Worm (Caenorhabditis elegans) whole organism, young adult: Measurements from ENCODE around the gene sshk-1.

Source experiments
- B0019.2 ChIP-seq: fragments of 200-800 bp; sonication (Bioruptor generic); conservative IDR thresholded peaks from 2 replicates; pipeline ENCODE4 v1.3.6; 2022; ENCODE audit warnings: missing genetic modification reagents, missing genetic modification characterization, missing compliant biosample characterization
- B0035.1 ChIP-seq: sonication (generic microtip); optimal IDR thresholded peaks from 2 replicates; lab custom pipeline; 2016; ENCODE audit warnings: missing genetic modification characterization, mild to moderate bottlenecking, missing compliant biosample characterization, missing genotype, missing genetic modification reagents
- B0336.3 ChIP-seq: fragments of 200-800 bp; sonication (Bioruptor generic); IDR thresholded peaks from 2 replicates; pipeline ENCODE4 v1.3.6; 2022; ENCODE audit warnings: missing genetic modification characterization, missing compliant biosample characterization
- C17E4.6 ChIP-seq: fragments of 200-800 bp; sonication (Bioruptor generic); IDR thresholded peaks from 2 replicates; pipeline ENCODE4 v1.3.6; 2022; ENCODE audit warnings: missing genetic modification reagents, missing genetic modification characterization, missing compliant biosample characterization
- F37B4.10 ChIP-seq: fragments of 200-800 bp; sonication (Bioruptor generic); IDR thresholded peaks from 2 replicates; pipeline ENCODE4 v1.3.6; 2022; ENCODE audit warnings: missing genetic modification characterization, missing compliant biosample characterization
- F55B11.4 ChIP-seq: sonication (generic microtip); optimal IDR thresholded peaks from 2 replicates; lab custom pipeline; 2016; ENCODE audit warnings: missing compliant biosample characterization, missing genetic modification characterization, borderline replicate concordance; ENCODE audit not compliant: insufficient read depth
- F57A8.1 ChIP-seq: fragments of 200-800 bp; sonication (Bioruptor generic); optimal IDR thresholded peaks from 2 replicates; lab custom pipeline; 2018; ENCODE audit warnings: mild to moderate bottlenecking, missing genetic modification characterization, moderate library complexity, missing compliant biosample characterization
- Y53G8AR.9 ChIP-seq: fragments of 200-800 bp; sonication (Bioruptor generic); conservative IDR thresholded peaks from 2 replicates; pipeline ENCODE4 v1.3.6; 2022; ENCODE audit warnings: missing genetic modification reagents, missing genetic modification characterization, missing compliant biosample characterization
- Y67H2A.10 ChIP-seq: fragments of 200-800 bp; sonication (Bioruptor generic); conservative IDR thresholded peaks from 2 replicates; pipeline ENCODE4 v1.3.6; 2022; ENCODE audit warnings: missing genetic modification reagents, missing genetic modification characterization, missing compliant biosample characterization
- Y95B8A.8 ChIP-seq: fragments of 200-800 bp; sonication (Bioruptor generic); IDR thresholded peaks from 2 replicates; pipeline ENCODE4 v1.3.6; 2022; ENCODE audit warnings: missing genetic modification reagents, missing genetic modification characterization, missing compliant biosample characterization
- ZK185.1 ChIP-seq: sonication (generic microtip); optimal IDR thresholded peaks from 2 replicates; lab custom pipeline; 2016; ENCODE audit warnings: mild to moderate bottlenecking, missing genetic modification characterization, missing compliant biosample characterization; ENCODE audit not compliant: poor library complexity, severe bottlenecking
- aptf-3 ChIP-seq: fragments of 200-800 bp; sonication (Bioruptor generic); IDR thresholded peaks from 2 replicates; pipeline ENCODE4 v1.3.6; 2022; ENCODE audit warnings: missing genetic modification characterization, missing compliant biosample characterization
- cebp-1 ChIP-seq, 2 experiments: fragments of 200-800 bp in 1 of 2; sonication (Bioruptor generic) in 1 of 2; sonication (generic microtip) in 1 of 2; IDR thresholded peaks in 1 of 2; optimal IDR thresholded peaks in 1 of 2; 2 replicates each; pipeline versions ENCODE4 v1.3.6 to Lab custom; 2017 to 2022; ENCODE audit warnings: missing compliant biosample characterization in 2 of 2, missing genetic modification characterization in 2 of 2, mild to moderate bottlenecking in 1 of 2, missing genetic modification reagents in 1 of 2, moderate library complexity in 1 of 2
- ceh-27 ChIP-seq: fragments of 200-800 bp; sonication (Bioruptor generic); optimal IDR thresholded peaks from 2 replicates; lab custom pipeline; 2018; ENCODE audit warnings: mild to moderate bottlenecking, missing genetic modification characterization, moderate library complexity, missing compliant biosample characterization
- ceh-40 ChIP-seq: fragments of 200-800 bp; sonication (Bioruptor generic); IDR thresholded peaks from 2 replicates; pipeline ENCODE4 v1.3.6; 2022; ENCODE audit warnings: missing genetic modification characterization, missing compliant biosample characterization
- ceh-58 ChIP-seq: fragments of 200-800 bp; sonication (Bioruptor generic); IDR thresholded peaks from 2 replicates; pipeline ENCODE4 v1.3.6; 2022; ENCODE audit warnings: missing genetic modification characterization, missing compliant biosample characterization
- ceh-79 ChIP-seq: sonication (generic microtip); optimal IDR thresholded peaks from 2 replicates; lab custom pipeline; 2017; ENCODE audit warnings: mild to moderate bottlenecking, missing genetic modification characterization, missing compliant biosample characterization
- ceh-91 ChIP-seq: fragments of 200-800 bp; sonication (Bioruptor generic); IDR thresholded peaks from 2 replicates; pipeline ENCODE4 v1.3.6; 2022; ENCODE audit warnings: missing genetic modification reagents, missing genetic modification characterization, missing compliant biosample characterization
- dpff-1 ChIP-seq: sonication (generic microtip); optimal IDR thresholded peaks from 2 replicates; lab custom pipeline; 2017; ENCODE audit warnings: mild to moderate bottlenecking, missing genetic modification characterization, missing compliant biosample characterization
- egrh-3 ChIP-seq: fragments of 200-800 bp; sonication (Bioruptor generic); IDR thresholded peaks from 2 replicates; pipeline ENCODE4 v1.3.6; 2022; ENCODE audit warnings: missing genetic modification reagents, missing genetic modification characterization, missing compliant biosample characterization
- ets-4 ChIP-seq: fragments of 200-800 bp; sonication (Bioruptor generic); optimal IDR thresholded peaks from 2 replicates; lab custom pipeline; 2018; ENCODE audit warnings: mild to moderate bottlenecking, missing genetic modification characterization, missing compliant biosample characterization
- him-1 ChIP-seq: sonication (generic microtip); optimal IDR thresholded peaks from 2 replicates; lab custom pipeline; 2016; ENCODE audit warnings: missing genotype, missing genetic modification reagents, missing genetic modification characterization, missing compliant biosample characterization
- hlh-12 ChIP-seq: sonication (generic microtip); optimal IDR thresholded peaks from 2 replicates; lab custom pipeline; 2016; ENCODE audit warnings: missing genetic modification characterization, missing compliant biosample characterization
- hmg-1.2 ChIP-seq: fragments of 200-800 bp; sonication (Bioruptor generic); IDR thresholded peaks from 2 replicates; pipeline ENCODE4 v1.3.6; 2022; ENCODE audit warnings: missing genetic modification reagents, missing genetic modification characterization, missing compliant biosample characterization
- hmg-20 ChIP-seq: fragments of 200-800 bp; sonication (Bioruptor generic); IDR thresholded peaks from 2 replicates; pipeline ENCODE4 v1.3.6; 2022; ENCODE audit warnings: missing genetic modification reagents, missing genetic modification characterization, missing compliant biosample characterization
- lag-1 ChIP-seq: fragments of 200-800 bp; sonication (Bioruptor generic); IDR thresholded peaks from 2 replicates; pipeline ENCODE4 v1.3.6; 2022; ENCODE audit warnings: missing genetic modification reagents, missing genetic modification characterization, missing compliant biosample characterization
- lin-35 ChIP-seq, 3 experiments: fragments of 150-350 bp in 2 of 3; sonication (generic microtip) in 1 of 3; optimal IDR thresholded peaks; 2 replicates each; lab custom pipeline; 2014 to 2018; ENCODE audit warnings: missing biosample characterization in 3 of 3, missing genetic modification characterization in 3 of 3, missing genetic modification reagents in 3 of 3
- lin-40 ChIP-seq: sonication (generic microtip); optimal IDR thresholded peaks from 2 replicates; lab custom pipeline; 2016; ENCODE audit warnings: missing genetic modification characterization, mild to moderate bottlenecking, missing compliant biosample characterization, missing genotype, missing genetic modification reagents
- lsl-1 ChIP-seq: fragments of 200-800 bp; sonication (Bioruptor generic); optimal IDR thresholded peaks from 2 replicates; lab custom pipeline; 2018; ENCODE audit warnings: mild to moderate bottlenecking, missing genetic modification characterization, moderate library complexity, missing compliant biosample characterization
- lsy-27 ChIP-seq: sonication (generic microtip); optimal IDR thresholded peaks from 2 replicates; lab custom pipeline; 2017; ENCODE audit warnings: missing genetic modification characterization, mild to moderate bottlenecking, missing compliant biosample characterization, antibody characterized with exemption, missing genotype, borderline replicate concordance; ENCODE audit not compliant: insufficient read depth
- madf-10 ChIP-seq: sonication (generic microtip); optimal IDR thresholded peaks from 2 replicates; lab custom pipeline; 2016; ENCODE audit warnings: mild to moderate bottlenecking, missing genetic modification characterization, missing compliant biosample characterization
- madf-3 ChIP-seq: fragments of 200-800 bp; sonication (Bioruptor generic); IDR thresholded peaks from 2 replicates; pipeline ENCODE4 v1.3.6; 2022; ENCODE audit warnings: missing genetic modification reagents, missing genetic modification characterization, missing compliant biosample characterization
- madf-8 ChIP-seq: fragments of 200-800 bp; sonication (Bioruptor generic); conservative IDR thresholded peaks from 2 replicates; pipeline ENCODE4 v1.3.6; 2022; ENCODE audit warnings: missing genetic modification reagents, missing genetic modification characterization, missing compliant biosample characterization
- mcd-1 ChIP-seq: fragments of 200-800 bp; sonication (Bioruptor generic); IDR thresholded peaks from 2 replicates; pipeline ENCODE4 v1.3.6; 2022; ENCODE audit warnings: missing genetic modification reagents, missing genetic modification characterization, missing compliant biosample characterization
- nfya-1 ChIP-seq: sonication (generic microtip); optimal IDR thresholded peaks from 2 replicates; lab custom pipeline; 2017; ENCODE audit warnings: antibody characterized with exemption, missing compliant biosample characterization, missing genetic modification characterization, borderline replicate concordance; ENCODE audit not compliant: insufficient read depth
- nhr-179 ChIP-seq: sonication (generic microtip); optimal IDR thresholded peaks from 2 replicates; lab custom pipeline; 2016; ENCODE audit warnings: mild to moderate bottlenecking, missing genetic modification characterization, missing compliant biosample characterization
- nhr-80 ChIP-seq: sonication (generic microtip); optimal IDR thresholded peaks from 2 replicates; lab custom pipeline; 2016; ENCODE audit warnings: missing genetic modification characterization, missing compliant biosample characterization
- repo-1 ChIP-seq: sonication (generic microtip); optimal IDR thresholded peaks from 2 replicates; lab custom pipeline; 2017; ENCODE audit warnings: mild to moderate bottlenecking, missing genetic modification characterization, missing compliant biosample characterization
- rpc-1 ChIP-seq, 2 experiments: fragments of 150-350 bp in 1 of 2; sonication (generic microtip) in 1 of 2; optimal IDR thresholded peaks; 2 replicates each; lab custom pipeline; 2014 to 2018; ENCODE audit warnings: missing biosample characterization in 1 of 2, missing genetic modification characterization in 1 of 2, missing genetic modification reagents in 1 of 2, missing genotype in 1 of 2
- zfh-2 ChIP-seq: fragments of 200-800 bp; sonication (Bioruptor generic); conservative IDR thresholded peaks from 2 replicates; pipeline ENCODE4 v1.3.6; 2022; ENCODE audit warnings: missing genetic modification reagents, missing genetic modification characterization, missing compliant biosample characterization
- zim-3 ChIP-seq: sonication (generic microtip); optimal IDR thresholded peaks from 2 replicates; lab custom pipeline; 2017; ENCODE audit warnings: mild to moderate bottlenecking, missing genetic modification characterization, moderate library complexity, missing compliant biosample characterization

Gene sshk-1

ce11 chrV:20789105-20789504 lies 26.8 kb upstream of the sshk-1 start, which contains the start of gene tpan-1 (continued):
- TF ChIP-seq him-1 (tag; lab: Kevin White, UChicago) = no peak
- TF ChIP-seq F57A8.1 (GFP tag; lab: Kevin White, UChicago) = no peak
- TF ChIP-seq F55B11.4 (tag; lab: Kevin White, UChicago) = no peak
- no peak for TF ChIP-seq C17E4.6 (GFP tag; lab: Robert Waterston, UW)
- TF ChIP-seq mcd-1 = no peak
- TF ChIP-seq nhr-80 (tag; lab: Kevin White, UChicago) = no peak
- TF ChIP-seq dpff-1 = no peak
- peak; percentile 14; the same call in 1 of the 2 replicates for TF ChIP-seq hmg-1.2 (GFP tag; lab: Robert Waterston, UW)
- no peak for TF ChIP-seq lsl-1 (GFP tag; lab: Kevin White, UChicago)
- TF ChIP-seq ceh-58 (GFP tag; lab: Robert Waterston, UW) = no peak
- no peak for TF ChIP-seq zim-3 (tag; lab: Kevin White, UChicago)
- no peak for TF ChIP-seq F37B4.10 (GFP tag; lab: Robert Waterston, UW)
- no peak for TF ChIP-seq lin-35 (GFP tag; optimal IDR thresholded peaks at IDR 0.05; lab: Kevin White, UChicago)
- TF ChIP-seq ceh-91 (GFP tag; lab: Robert Waterston, UW) = no peak
- TF ChIP-seq B0035.1 (tag; lab: Kevin White, UChicago) = no peak
- peak; percentile 34 for TF ChIP-seq lin-40
- no peak for TF ChIP-seq B0336.3 (GFP tag; lab: Robert Waterston, UW)
- no peak for TF ChIP-seq lsy-27 (tag; lab: Kevin White, UChicago)
- TF ChIP-seq hmg-20 (GFP tag; lab: Robert Waterston, UW) = no peak
- no peak for TF ChIP-seq madf-3 (GFP tag; lab: Robert Waterston, UW)
- TF ChIP-seq repo-1 = no peak
- TF ChIP-seq cebp-1 (GFP tag; IDR thresholded peaks at IDR 0.05; lab: Robert Waterston, UW) = no peak
- peak; percentile 46 for TF ChIP-seq cebp-1 (tag; optimal IDR thresholded peaks at IDR 0.05; lab: Kevin White, UChicago)
- no peak for TF ChIP-seq nhr-179 (tag; lab: Kevin White, UChicago)
- TF ChIP-seq ceh-27 = peak; percentile 15
- no peak for TF ChIP-seq hlh-12 (tag; lab: Kevin White, UChicago)
- no peak for TF ChIP-seq Y67H2A.10 (GFP tag; lab: Robert Waterston, UW)
- TF ChIP-seq ZK185.1 = no peak
- no peak for TF ChIP-seq nfya-1
- no peak for TF ChIP-seq rpc-1 (optimal IDR thresholded peaks at IDR 0.05; lab: Kevin White, UChicago)
- TF ChIP-seq rpc-1 (tag; optimal IDR thresholded peaks at IDR 0.05; lab: Kevin White, UChicago) = no peak
- TF ChIP-seq Y95B8A.8 (GFP tag; lab: Robert Waterston, UW) = no peak
- no peak for TF ChIP-seq Y53G8AR.9 (GFP tag; lab: Robert Waterston, UW)
- TF ChIP-seq ceh-40 (GFP tag; lab: Robert Waterston, UW) = no peak
- TF ChIP-seq aptf-3 (GFP tag; lab: Robert Waterston, UW) = no peak
- TF ChIP-seq B0019.2 (GFP tag; lab: Robert Waterston, UW) = no peak
- TF ChIP-seq madf-10 (tag; lab: Kevin White, UChicago) = peak; percentile 90
- peak; percentile 65; the same call in 1 of the 2 replicates for TF ChIP-seq zfh-2
- no peak for TF ChIP-seq egrh-3 (GFP tag; lab: Robert Waterston, UW)
- TF ChIP-seq ets-4 (GFP tag; lab: Kevin White, UChicago) = no peak
- no peak for TF ChIP-seq lag-1 (GFP tag; lab: Robert Waterston, UW)
- no peak for TF ChIP-seq madf-8 (GFP tag; lab: Robert Waterston, UW)
- TF ChIP-seq ceh-79 (tag; lab: Kevin White, UChicago) = no peak
